Worm (Caenorhabditis elegans): ENCODE results near the gene T05A10.6.

The T05A10.6 gene

ce11 chrX:10783822-10784221 lies 10.7 kb downstream of the T05A10.6 start, which contains the start of gene clc-4:
Gene clc-4 (minus strand): TSS chrX:10783922.
- TF ChIP-seq Y22D7AL.16 (tag; optimal IDR thresholded peaks at IDR 0.05) (no peak), madf-2 (tag; optimal IDR thresholded peaks at IDR 0.05) (no peak), pha-4 (tag; optimal IDR thresholded peaks at IDR 0.05) (no peak), odd-2 (tag; optimal IDR thresholded peaks at IDR 0.05) (no peak), unc-3 (GFP tag; conservative IDR thresholded peaks at IDR 0.05) (no peak), unc-3 (tag; optimal IDR thresholded peaks at IDR 0.05) (no peak), fkh-10 (GFP tag; optimal IDR thresholded peaks at IDR 0.05) (no peak), pax-1 (tag; optimal IDR thresholded peaks at IDR 0.05) (no peak), hlh-30 (tag; optimal IDR thresholded peaks at IDR 0.05; ENCODE audit: insufficient read depth) (no peak), npax-4 (tag; optimal IDR thresholded peaks at IDR 0.05) (no peak), rnt-1 (tag; optimal IDR thresholded peaks at IDR 0.05) (no peak), sdc-2 (tag; optimal IDR thresholded peaks at IDR 0.05) (no peak), F13H6.1 (tag; optimal IDR thresholded peaks at IDR 0.05) (no peak), lim-6 (tag; optimal IDR thresholded peaks at IDR 0.05) (no peak)

ce11 chrX:10780542-10781266 lies 13.8 kb downstream of the T05A10.6 start:
- TF ChIP-seq unc-3 (GFP tag; conservative IDR thresholded peaks at IDR 0.05) (no peak), unc-3 (tag; optimal IDR thresholded peaks at IDR 0.05) (no peak), ama-1 (optimal IDR thresholded peaks at IDR 0.05) (no peak), elt-2 (tag; optimal IDR thresholded peaks at IDR 0.05) (peak; percentile 12), fkh-6 (tag; optimal IDR thresholded peaks at IDR 0.05) (no peak), ceh-18 (tag; optimal IDR thresholded peaks at IDR 0.05) (no peak)

- TF ChIP-seq ceh-6 (GFP tag; optimal IDR thresholded peaks at IDR 0.05) (no peak), ets-4 (tag; optimal IDR thresholded peaks at IDR 0.05) (no peak), ztf-16 (tag; optimal IDR thresholded peaks at IDR 0.05) (no peak), hlh-13 (GFP tag; optimal IDR thresholded peaks at IDR 0.05) (no peak), tbx-2 (tag; optimal IDR thresholded peaks at IDR 0.05) (no peak), ceh-31 (tag; optimal IDR thresholded peaks at IDR 0.05) (no peak), sdc-2 (tag; optimal IDR thresholded peaks at IDR 0.05) (no peak), ttx-3 (tag; optimal IDR thresholded peaks at IDR 0.05) (no peak), eyg-1 (tag; optimal IDR thresholded peaks at IDR 0.05) (no peak), hlh-6 (tag; optimal IDR thresholded peaks at IDR 0.05) (no peak)
These were observed 19.7 kb downstream of the T05A10.6 start for ce11 chrX:10774865-10775264.

- TF ChIP-seq nhr-232 (tag; optimal IDR thresholded peaks at IDR 0.05) (no peak), pha-2 (tag; optimal IDR thresholded peaks at IDR 0.05) (no peak), pqm-1 (tag; optimal IDR thresholded peaks at IDR 0.05) (no peak), C38D4.7 (GFP tag; optimal IDR thresholded peaks at IDR 0.05) (no peak), zip-5 (tag; optimal IDR thresholded peaks at IDR 0.05) (no peak), ceh-24 (tag; optimal IDR thresholded peaks at IDR 0.05) (no peak), pag-3 (tag; optimal IDR thresholded peaks at IDR 0.05; ENCODE audit: borderline replicate concordance) (no peak), mec-3 (tag; optimal IDR thresholded peaks at IDR 0.05; ENCODE audit: borderline replicate concordance) (no peak)
These were observed 21.8 kb downstream of the T05A10.6 start for ce11 chrX:10772763-10773162.

- TF ChIP-seq pqm-1 (tag; optimal IDR thresholded peaks at IDR 0.05) (no peak), elt-2 (tag; optimal IDR thresholded peaks at IDR 0.05) (peak; percentile 10), ceh-14 (tag; optimal IDR thresholded peaks at IDR 0.05) (no peak), syd-9 (tag; optimal IDR thresholded peaks at IDR 0.05) (no peak), unc-86 (tag; optimal IDR thresholded peaks at IDR 0.05) (no peak), nfya-1 (tag; optimal IDR thresholded peaks at IDR 0.05) (peak; percentile 36), fax-1 (tag; optimal IDR thresholded peaks at IDR 0.05) (no peak), unc-3 (GFP tag; conservative IDR thresholded peaks at IDR 0.05) (no peak), unc-3 (tag; optimal IDR thresholded peaks at IDR 0.05) (no peak), pax-1 (tag; optimal IDR thresholded peaks at IDR 0.05) (no peak), rnt-1 (tag; optimal IDR thresholded peaks at IDR 0.05) (peak; percentile 40), sox-4 (tag; optimal IDR thresholded peaks at IDR 0.05) (no peak), tbx-2 (tag; optimal IDR thresholded peaks at IDR 0.05) (peak; percentile 22), ceh-48 (tag; optimal IDR thresholded peaks at IDR 0.05) (no peak), ttx-3 (tag; optimal IDR thresholded peaks at IDR 0.05) (no peak), pros-1 (tag; optimal IDR thresholded peaks at IDR 0.05) (no peak), pha-4 (tag; optimal IDR thresholded peaks at IDR 0.05) (no peak), dve-1 (tag; optimal IDR thresholded peaks at IDR 0.05) (no peak), ceh-18 (tag; optimal IDR thresholded peaks at IDR 0.05) (peak; percentile 81), sdc-2 (tag; optimal IDR thresholded peaks at IDR 0.05) (no peak), ceh-30 (tag; optimal IDR thresholded peaks at IDR 0.05) (no peak)
These were observed 22.4 kb downstream of the T05A10.6 start for ce11 chrX:10772165-10772584.

All from whole organism, late embryonic.